Fruit fly (Drosophila melanogaster) whole organism, prepupa: ENCODE data around the gene CG10654.

Experiments used
- CG10631 ChIP-seq: fragments of 200-800 bp; sonication (Bioruptor generic); optimal IDR thresholded peaks from 2 replicates; lab custom pipeline; 2016; ENCODE audit warnings: missing biosample characterization, missing genetic modification characterization
- CG10669 ChIP-seq: fragments of 200-800 bp; sonication (Bioruptor generic); optimal IDR thresholded peaks from 3 replicates; lab custom pipeline; 2018; ENCODE audit warnings: missing biosample characterization, mild to moderate bottlenecking, missing genetic modification characterization, moderate library complexity
- CG11294 ChIP-seq: fragments of 200-800 bp; sonication (Bioruptor generic); IDR thresholded peaks from 2 replicates; pipeline ENCODE4 v1.3.6; 2022; ENCODE audit warnings: missing biosample characterization, missing genetic modification characterization
- CG11762 ChIP-seq: fragments of 200-800 bp; sonication (Bioruptor generic); optimal IDR thresholded peaks from 3 replicates; lab custom pipeline; 2016; ENCODE audit warnings: missing biosample characterization, missing genetic modification characterization; ENCODE audit not compliant: insufficient read depth
- CG11902 ChIP-seq: fragments of 200-800 bp; sonication (Bioruptor generic); optimal IDR thresholded peaks from 3 replicates; lab custom pipeline; 2016; ENCODE audit warnings: missing biosample characterization, missing genetic modification characterization
- CG16779 ChIP-seq: fragments of 200-800 bp; sonication (Bioruptor generic); optimal IDR thresholded peaks from 3 replicates; lab custom pipeline; 2017; ENCODE audit warnings: missing biosample characterization, mild to moderate bottlenecking, missing genetic modification characterization
- CG3032 ChIP-seq: fragments of 200-800 bp; optimal IDR thresholded peaks from 2 replicates; lab custom pipeline; 2019; ENCODE audit warnings: missing biosample characterization, mild to moderate bottlenecking, missing genetic modification characterization, moderate library complexity
- CG32006 ChIP-seq: fragments of 200-800 bp; sonication (Bioruptor generic); optimal IDR thresholded peaks from 3 replicates; lab custom pipeline; 2017; ENCODE audit warnings: missing biosample characterization, mild to moderate bottlenecking, missing genetic modification characterization
- CG34406 ChIP-seq: fragments of 200-800 bp; sonication (Bioruptor generic); optimal IDR thresholded peaks from 3 replicates; lab custom pipeline; 2016; ENCODE audit warnings: missing biosample characterization, missing genetic modification characterization
- CG3919 ChIP-seq: fragments of 200-800 bp; sonication (Bioruptor generic); optimal IDR thresholded peaks from 3 replicates; lab custom pipeline; 2016; ENCODE audit warnings: missing biosample characterization, missing genetic modification characterization
- CG4318 ChIP-seq: fragments of 200-800 bp; sonication (Bioruptor generic); optimal IDR thresholded peaks from 3 replicates; lab custom pipeline; 2017; ENCODE audit warnings: missing biosample characterization, mild to moderate bottlenecking, missing genetic modification characterization
- CG6163 ChIP-seq: fragments of 200-800 bp; sonication (Bioruptor generic); IDR thresholded peaks from 3 replicates; pipeline ENCODE4 v1.3.6; 2022; ENCODE audit warnings: missing biosample characterization, missing genetic modification characterization
- CG6276 ChIP-seq: fragments of 200-800 bp; sonication (Bioruptor generic); optimal IDR thresholded peaks from 2 replicates; lab custom pipeline; 2017; ENCODE audit warnings: missing biosample characterization, mild to moderate bottlenecking, missing genetic modification characterization
- CG6792 ChIP-seq: fragments of 200-800 bp; sonication (Bioruptor generic); optimal IDR thresholded peaks from 3 replicates; lab custom pipeline; 2016; ENCODE audit warnings: missing biosample characterization, missing genetic modification characterization
- CG6808 ChIP-seq: fragments of 200-800 bp; sonication (Bioruptor generic); optimal IDR thresholded peaks from 3 replicates; lab custom pipeline; 2017; ENCODE audit warnings: missing biosample characterization, missing genetic modification characterization, mild to moderate bottlenecking, moderate library complexity, missing genetic modification reagents
- CG6854 ChIP-seq: fragments of 200-800 bp; sonication (Bioruptor generic); optimal IDR thresholded peaks from 2 replicates; lab custom pipeline; 2017; ENCODE audit warnings: missing biosample characterization, mild to moderate bottlenecking, missing genetic modification characterization
- CG7368 ChIP-seq: fragments of 200-800 bp; sonication (Bioruptor generic); optimal IDR thresholded peaks from 3 replicates; lab custom pipeline; 2016; ENCODE audit warnings: missing biosample characterization, missing genetic modification characterization
- CG8119 ChIP-seq: fragments of 200-800 bp; sonication (Bioruptor generic); IDR thresholded peaks from 3 replicates; pipeline ENCODE4 v1.3.6; 2022; ENCODE audit warnings: missing biosample characterization, missing genetic modification characterization
- CG8319 ChIP-seq: fragments of 200-800 bp; sonication (Bioruptor generic); optimal IDR thresholded peaks from 3 replicates; lab custom pipeline; 2016; ENCODE audit warnings: missing biosample characterization, missing genetic modification characterization
- CG8632 ChIP-seq: fragments of 200-800 bp; sonication (Bioruptor generic); optimal IDR thresholded peaks from 3 replicates; lab custom pipeline; 2016; ENCODE audit warnings: missing biosample characterization, missing genetic modification characterization
- CG9139 ChIP-seq: fragments of 200-800 bp; sonication (Bioruptor generic); optimal IDR thresholded peaks from 3 replicates; lab custom pipeline; 2017; ENCODE audit warnings: missing biosample characterization, mild to moderate bottlenecking, missing genetic modification characterization
- Eip75B ChIP-seq: fragments of 200-800 bp; sonication (Bioruptor generic); optimal IDR thresholded peaks from 3 replicates; lab custom pipeline; 2016; ENCODE audit warnings: missing biosample characterization, missing genetic modification characterization
- Eip78C ChIP-seq: fragments of 200-800 bp; sonication (Bioruptor generic); peaks from one replicate; lab custom pipeline; 2016; ENCODE audit warnings: missing biosample characterization, missing genetic modification characterization
- Eip93F ChIP-seq: fragments of 200-800 bp; sonication (Bioruptor generic); optimal IDR thresholded peaks from 2 replicates; lab custom pipeline; 2016; ENCODE audit warnings: missing biosample characterization, mild to moderate bottlenecking, missing genetic modification characterization
- Ets21C ChIP-seq: fragments of 200-800 bp; sonication (Bioruptor generic); optimal IDR thresholded peaks from 3 replicates; lab custom pipeline; 2016; ENCODE audit warnings: missing biosample characterization, missing genetic modification characterization
- Gug ChIP-seq: fragments of 200-800 bp; sonication (Bioruptor generic); IDR thresholded peaks from 2 replicates; pipeline ENCODE4 v1.3.6; 2022; ENCODE audit warnings: missing biosample characterization, missing genetic modification characterization
- Hr39 ChIP-seq: fragments of 200-800 bp; sonication (Bioruptor generic); optimal IDR thresholded peaks from 2 replicates; lab custom pipeline; 2016; ENCODE audit warnings: missing biosample characterization, missing genetic modification characterization
- Lpt ChIP-seq: fragments of 200-800 bp; sonication (Bioruptor generic); optimal IDR thresholded peaks from 3 replicates; lab custom pipeline; 2016; ENCODE audit warnings: missing biosample characterization, missing genetic modification characterization
- Met ChIP-seq: fragments of 200-800 bp; sonication (Bioruptor generic); optimal IDR thresholded peaks from 3 replicates; lab custom pipeline; 2016; ENCODE audit warnings: missing biosample characterization, missing genetic modification characterization
- OdsH ChIP-seq: fragments of 200-800 bp; sonication (Bioruptor generic); optimal IDR thresholded peaks from 3 replicates; lab custom pipeline; 2016; ENCODE audit warnings: missing biosample characterization, missing genetic modification characterization
- Smox ChIP-seq: fragments of 200-800 bp; sonication (Bioruptor generic); optimal IDR thresholded peaks from 3 replicates; lab custom pipeline; 2016; ENCODE audit warnings: missing biosample characterization, missing genetic modification characterization
- Sox102F ChIP-seq: fragments of 200-800 bp; sonication (Bioruptor generic); optimal IDR thresholded peaks from 2 replicates; lab custom pipeline; 2016; ENCODE audit warnings: missing biosample characterization, mild to moderate bottlenecking, missing genetic modification characterization
- Sox14 ChIP-seq: fragments of 200-800 bp; sonication (Bioruptor generic); optimal IDR thresholded peaks from 3 replicates; lab custom pipeline; 2016; ENCODE audit warnings: missing biosample characterization, missing genetic modification characterization
- Sox15 ChIP-seq: fragments of 200-800 bp; sonication (Bioruptor generic); optimal IDR thresholded peaks from 3 replicates; lab custom pipeline; 2016; ENCODE audit warnings: missing biosample characterization, missing genetic modification characterization
- achi ChIP-seq: fragments of 200-800 bp; sonication (Bioruptor generic); optimal IDR thresholded peaks from 3 replicates; lab custom pipeline; 2016; ENCODE audit warnings: missing biosample characterization, missing genetic modification characterization
- acj6 ChIP-seq: fragments of 200-800 bp; sonication (Bioruptor generic); optimal IDR thresholded peaks from 3 replicates; lab custom pipeline; 2016; ENCODE audit warnings: missing biosample characterization, missing genetic modification characterization
- cyc ChIP-seq: fragments of 200-800 bp; sonication (Bioruptor generic); optimal IDR thresholded peaks from 3 replicates; lab custom pipeline; 2016; ENCODE audit warnings: missing biosample characterization, missing genetic modification characterization
- dac ChIP-seq: fragments of 200-800 bp; sonication (Bioruptor generic); optimal IDR thresholded peaks from 2 replicates; lab custom pipeline; 2017; ENCODE audit warnings: missing biosample characterization, mild to moderate bottlenecking, missing genetic modification characterization
- dsx ChIP-seq: fragments of 200-800 bp; optimal IDR thresholded peaks from 3 replicates; lab custom pipeline; 2019; ENCODE audit warnings: missing biosample characterization, mild to moderate bottlenecking, missing genetic modification characterization, moderate library complexity; ENCODE audit not compliant: poor library complexity, severe bottlenecking
- eg ChIP-seq: fragments of 200-800 bp; sonication (Bioruptor generic); IDR thresholded peaks from 3 replicates; pipeline ENCODE4 v1.3.6; 2022; ENCODE audit warnings: missing biosample characterization, missing genetic modification characterization
- esn ChIP-seq: fragments of 200-800 bp; sonication (Bioruptor generic); optimal IDR thresholded peaks from 2 replicates; lab custom pipeline; 2016; ENCODE audit warnings: missing biosample characterization, mild to moderate bottlenecking, missing genetic modification characterization, moderate library complexity
- fd59A ChIP-seq: fragments of 200-800 bp; sonication (Bioruptor generic); optimal IDR thresholded peaks from 2 replicates; lab custom pipeline; 2017; ENCODE audit warnings: missing biosample characterization, mild to moderate bottlenecking, missing genetic modification characterization, missing genetic modification reagents
- fd85E ChIP-seq: fragments of 200-800 bp; sonication (Bioruptor generic); optimal IDR thresholded peaks from 3 replicates; lab custom pipeline; 2016; ENCODE audit warnings: missing biosample characterization, missing genetic modification characterization
- fkh ChIP-seq: fragments of 200-800 bp; sonication (Bioruptor generic); optimal IDR thresholded peaks from 3 replicates; lab custom pipeline; 2017; ENCODE audit warnings: missing biosample characterization, mild to moderate bottlenecking, missing genetic modification characterization, moderate library complexity
- lz ChIP-seq: fragments of 200-800 bp; sonication (Bioruptor generic); optimal IDR thresholded peaks from 3 replicates; lab custom pipeline; 2016; ENCODE audit warnings: missing biosample characterization, missing genetic modification characterization
- net ChIP-seq: fragments of 200-800 bp; sonication (Bioruptor generic); optimal IDR thresholded peaks from 3 replicates; lab custom pipeline; 2016; ENCODE audit warnings: missing biosample characterization, missing genetic modification characterization
- salr ChIP-seq, 2 experiments: fragments of 200-800 bp; sonication (Bioruptor generic); optimal IDR thresholded peaks; 3 replicates each; lab custom pipeline; 2016 to 2018; ENCODE audit warnings: missing biosample characterization in 2 of 2, missing genetic modification characterization in 2 of 2, mild to moderate bottlenecking in 1 of 2
- ss ChIP-seq, 2 experiments: fragments of 200-800 bp; sonication (Bioruptor generic); optimal IDR thresholded peaks; 2 replicates in 1 of 2; 3 replicates in 1 of 2; lab custom pipeline; 2017 to 2018; ENCODE audit warnings: mild to moderate bottlenecking in 2 of 2, missing biosample characterization in 2 of 2, missing genetic modification characterization in 2 of 2, moderate library complexity in 1 of 2
- svp ChIP-seq: fragments of 200-800 bp; sonication (Bioruptor generic); peaks from one replicate; lab custom pipeline; 2016; ENCODE audit warnings: missing biosample characterization, missing genetic modification characterization

CG10654 gene

dm6 chr3L:12484464-12484863 is 23.2 kb downstream of the CG10654 start:
- no peak for TF ChIP-seq CG4318
- TF ChIP-seq CG11294 (GFP tag; lab: Robert Waterston, UW), result no peak
- TF ChIP-seq Sox15 (GFP tag; lab: Kevin White, UChicago), result no peak
- TF ChIP-seq Eip75B (GFP tag; lab: Kevin White, UChicago), result no peak
- peak; percentile 24 for TF ChIP-seq Eip78C
- peak; percentile 91 for TF ChIP-seq CG6808 (GFP tag; lab: Kevin White, UChicago)
- no peak for TF ChIP-seq Lpt (GFP tag; lab: Kevin White, UChicago)
- 0 out of 3 replicates have a peak, but pooled peaks have one; percentile 23 for TF ChIP-seq eg (GFP tag; lab: Robert Waterston, UW)
- TF ChIP-seq fd85E (GFP tag; lab: Kevin White, UChicago), result no peak
- TF ChIP-seq CG3032 (tag; lab: Kevin White, UChicago), result no peak
- no peak for TF ChIP-seq CG9139

DNA sequence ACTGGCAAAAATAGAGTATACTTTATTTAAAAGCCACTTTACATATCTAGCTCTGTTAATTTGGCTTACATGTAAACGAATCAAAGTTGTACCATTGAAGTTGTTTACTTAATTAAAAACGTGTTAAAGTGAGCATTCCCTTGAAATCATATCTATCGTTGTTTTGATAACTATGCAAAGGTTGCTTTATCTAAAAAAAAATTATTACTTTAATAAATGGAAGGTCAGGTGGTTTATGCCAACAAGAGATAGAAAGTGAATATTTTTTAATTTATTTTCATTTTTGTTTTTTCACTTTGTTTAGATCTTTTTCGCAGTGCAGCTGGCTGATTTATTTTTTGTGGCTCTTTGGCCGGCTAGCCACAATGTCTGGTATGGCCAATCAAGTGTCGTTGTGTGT is 24.7 kb downstream of the CG10654 start:
- no peak for TF ChIP-seq Eip93F (GFP tag; lab: Kevin White, UChicago)
- peak; percentile 77 for TF ChIP-seq achi (GFP tag; lab: Kevin White, UChicago)
- peak; percentile 40 for TF ChIP-seq Smox (GFP tag; lab: Kevin White, UChicago)
- peak; percentile 91 for TF ChIP-seq CG8119 (GFP tag; lab: Robert Waterston, UW)
- TF ChIP-seq CG6163 (GFP tag; lab: Robert Waterston, UW), result peak; percentile 81
- TF ChIP-seq ss (GFP tag; optimal IDR thresholded peaks at IDR 0.05; lab: Kevin White, UChicago), result peak in 1 of 2 experiments; percentile 9
- TF ChIP-seq Sox15 (GFP tag; lab: Kevin White, UChicago), result peak; percentile 5
- peak; percentile 69 for TF ChIP-seq CG3919 (GFP tag; lab: Kevin White, UChicago)
- peak; percentile 49 for TF ChIP-seq dsx (GFP tag; lab: Kevin White, UChicago)
- TF ChIP-seq fd59A (GFP tag; lab: Kevin White, UChicago), result peak; percentile 55
- peak; percentile 59 for TF ChIP-seq CG6808 (GFP tag; lab: Kevin White, UChicago)
- peak; percentile 79 for TF ChIP-seq acj6 (GFP tag; lab: Kevin White, UChicago)
- peak; percentile 67 for TF ChIP-seq CG3032 (tag; lab: Kevin White, UChicago)
- peak; percentile 40 for TF ChIP-seq CG34406 (GFP tag; lab: Kevin White, UChicago)
- peak; percentile 73 for TF ChIP-seq CG11294 (GFP tag; lab: Robert Waterston, UW)
- TF ChIP-seq CG10631 (GFP tag; lab: Kevin White, UChicago), result peak; percentile 74
- peak; percentile 30 for TF ChIP-seq cyc (GFP tag; lab: Kevin White, UChicago)
- TF ChIP-seq fkh, result no peak
- peak; percentile 88 for TF ChIP-seq eg (GFP tag; lab: Robert Waterston, UW)
- peak; percentile 22 for TF ChIP-seq Sox102F (GFP tag; lab: Kevin White, UChicago)
- peak; percentile 94 for TF ChIP-seq CG32006 (GFP tag; lab: Kevin White, UChicago)
- TF ChIP-seq net (GFP tag; lab: Kevin White, UChicago), result peak; percentile 85
- peak; percentile 7 for TF ChIP-seq CG9139
- TF ChIP-seq Gug, result peak; percentile 73
- peak; percentile 42 for TF ChIP-seq CG8319 (GFP tag; lab: Kevin White, UChicago)
- TF ChIP-seq CG8632 (GFP tag; lab: Kevin White, UChicago), result peak; percentile 54
- TF ChIP-seq fd85E (GFP tag; lab: Kevin White, UChicago), result no peak
- TF ChIP-seq CG11762, result peak; percentile 60
- peak; percentile 46 for TF ChIP-seq CG6792
- peak; percentile 16 for TF ChIP-seq CG11902 (GFP tag; lab: Kevin White, UChicago)
- peak; percentile 28 for TF ChIP-seq CG16779 (tag; lab: Kevin White, UChicago)
- TF ChIP-seq Ets21C (GFP tag; lab: Kevin White, UChicago), result no peak
- TF ChIP-seq Met (GFP tag; lab: Kevin White, UChicago), result peak; percentile 57
- peak; percentile 57 for TF ChIP-seq Eip75B (GFP tag; lab: Kevin White, UChicago)
- TF ChIP-seq salr (GFP tag; optimal IDR thresholded peaks at IDR 0.05; lab: Kevin White, UChicago), result peak in 1 of 2 experiments; percentile 85
- TF ChIP-seq Hr39 (GFP tag; lab: Kevin White, UChicago), result peak; percentile 44
- no peak for TF ChIP-seq svp (GFP tag; lab: Kevin White, UChicago)
- TF ChIP-seq CG7368, result peak; percentile 9
- peak; percentile 54 for TF ChIP-seq esn (GFP tag; lab: Kevin White, UChicago)
- peak; percentile 83 for TF ChIP-seq OdsH (GFP tag; lab: Kevin White, UChicago)
- TF ChIP-seq CG6854, result no peak
- TF ChIP-seq CG6276 (GFP tag; lab: Kevin White, UChicago), result peak; percentile 90
- TF ChIP-seq lz (GFP tag; lab: Kevin White, UChicago), result peak; percentile 47
- TF ChIP-seq Sox14 (GFP tag; lab: Kevin White, UChicago), result peak; percentile 75
- peak; percentile 18 for TF ChIP-seq CG10669 (GFP tag; lab: Kevin White, UChicago)
- TF ChIP-seq dac (GFP tag; lab: Kevin White, UChicago), result peak; percentile 76
